Fruit fly (Drosophila melanogaster): ENCODE data around the gene Cdep.

DNA sequence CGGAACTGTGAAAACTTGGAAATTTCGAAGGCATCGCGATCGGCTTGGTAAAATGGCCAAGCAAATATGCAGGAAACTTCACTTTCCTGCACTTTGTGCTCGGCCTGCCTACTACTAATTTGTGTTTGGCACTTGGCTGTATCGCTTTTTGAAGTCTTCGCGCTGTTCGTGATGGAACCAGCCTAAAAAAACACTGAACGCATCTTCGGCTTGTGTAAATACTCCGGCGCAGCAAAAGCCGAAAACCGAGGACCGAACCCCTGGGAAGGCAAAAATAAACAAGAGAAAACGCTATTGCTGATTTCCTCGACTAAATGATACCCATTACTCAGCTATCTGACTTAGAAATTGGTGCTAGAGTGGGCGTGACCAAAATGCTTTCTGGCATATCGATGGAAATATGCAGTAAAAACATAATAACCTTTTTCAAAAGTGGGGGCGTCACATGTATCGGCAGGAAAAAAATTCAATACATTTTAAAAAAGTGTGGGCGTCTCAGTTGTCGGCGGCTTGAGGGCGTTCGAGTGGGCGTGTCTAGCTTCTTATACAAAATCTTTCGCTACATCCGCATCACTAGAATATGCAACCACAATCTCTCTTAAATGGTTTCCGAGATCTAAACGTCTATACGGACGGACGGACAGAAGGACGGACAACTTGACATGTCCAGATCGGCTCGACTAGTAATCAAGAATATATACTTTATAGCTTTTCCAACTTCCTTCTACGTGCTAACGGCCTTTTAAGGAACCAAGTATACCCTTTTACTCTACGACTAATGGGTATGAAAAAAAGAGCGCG, 64.4 kb downstream of the Cdep start:
- TF ChIP-seq usp (GFP tag; optimal IDR thresholded peaks at IDR 0.05), result no peak
- TF ChIP-seq pan (optimal IDR thresholded peaks at IDR 0.05), result no peak
- no peak for TF ChIP-seq EcR (GFP tag; optimal IDR thresholded peaks at IDR 0.05)
- TF ChIP-seq psq (optimal IDR thresholded peaks at IDR 0.05), result no peak
